Comparison of ENCODE assay signal across 1 fruit fly cellular context in genomic region chr3R:23915042-23915428, dm6.
A peak's percentile ranks its signal among the peaks of the same experiment; 100 is the strongest.
TF ChIP-seq lines count a peak whose summit lies in the region.

No protein-coding gene starts in this region.

TF ChIP-seq in whole organism, embryonic, 481 proteins besides CTCF, POLR2A, EP300 and RAD21 (continued from another document):
- TF ChIP-seq CG7556 (GFP tag; optimal IDR thresholded peaks at IDR 0.05; lab: Kevin White, UChicago) (peak; percentile 41), CrebB (tag; optimal IDR thresholded peaks at IDR 0.05; lab: Kevin White, UChicago) (no peak), CoRest (tag; optimal IDR thresholded peaks at IDR 0.05; lab: Kevin White, UChicago) (no peak), CG12236 (GFP tag; optimal IDR thresholded peaks at IDR 0.05; lab: Kevin White, UChicago) (no peak), wor (GFP tag; IDR thresholded peaks at IDR 0.05; lab: Robert Waterston, UW) (0 out of 2 replicates have a peak, but pooled peaks have one; percentile 20)
TF ChIP-seq in whole organism, embryonic: peak in this region for 110.
